Worm (Caenorhabditis elegans) whole organism, late embryonic: ENCODE results near the gene C38H2.3.

Source experiments
- C08G9.2 ChIP-seq: sonication (generic microtip); optimal IDR thresholded peaks from 2 replicates; lab custom pipeline; 2016; ENCODE audit warnings: mild to moderate bottlenecking, missing genetic modification characterization, moderate library complexity, missing compliant biosample characterization
- C38D4.7 ChIP-seq: fragments of 200-800 bp; sonication (Bioruptor generic); optimal IDR thresholded peaks from 2 replicates; lab custom pipeline; 2018; ENCODE audit warnings: mild to moderate bottlenecking, missing genetic modification characterization, moderate library complexity, missing compliant biosample characterization
- F13H6.1 ChIP-seq: sonication (generic microtip); optimal IDR thresholded peaks from 2 replicates; lab custom pipeline; 2016; ENCODE audit warnings: missing genetic modification characterization, missing compliant biosample characterization
- ceh-9 ChIP-seq: sonication (generic microtip); optimal IDR thresholded peaks from 2 replicates; lab custom pipeline; 2016; ENCODE audit warnings: mild to moderate bottlenecking, missing genetic modification characterization, inconsistent platforms, missing compliant biosample characterization
- fkh-6 ChIP-seq: sonication (generic microtip); optimal IDR thresholded peaks from 2 replicates; lab custom pipeline; 2016; ENCODE audit warnings: missing genetic modification characterization, missing compliant biosample characterization
- pag-3 ChIP-seq: sonication (generic microtip); optimal IDR thresholded peaks from 2 replicates; lab custom pipeline; 2016; ENCODE audit warnings: missing compliant biosample characterization, missing genetic modification characterization, borderline replicate concordance
- pha-4 ChIP-seq: fragments of 150-350 bp; optimal IDR thresholded peaks from 2 replicates; lab custom pipeline; 2018; ENCODE audit warnings: missing biosample characterization, missing genetic modification reagents, missing genetic modification characterization
- tbx-2 ChIP-seq: sonication (generic microtip); optimal IDR thresholded peaks from 2 replicates; lab custom pipeline; 2016; ENCODE audit warnings: missing genetic modification characterization, missing compliant biosample characterization

DNA sequence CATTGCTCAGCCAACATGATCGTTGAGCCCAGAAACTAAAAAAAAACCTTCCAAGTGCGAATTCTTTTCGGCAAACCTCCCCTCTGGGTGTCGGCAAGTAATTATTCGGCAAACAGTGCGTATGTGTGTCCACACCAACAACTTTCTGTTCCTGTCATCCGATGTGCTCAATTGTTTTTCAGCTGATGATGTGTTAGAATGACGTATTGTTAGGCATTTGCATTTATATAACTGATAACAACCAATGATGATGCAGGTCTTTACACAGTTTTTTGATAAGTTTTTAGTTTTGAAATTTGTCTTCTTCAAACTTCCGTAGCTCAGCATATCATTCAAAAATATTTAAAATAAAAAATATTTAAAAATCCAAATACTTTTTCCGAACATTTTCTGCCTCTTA, 7.5 kb downstream of the C38H2.3 start:
- TF ChIP-seq pha-4 (tag; lab: Kevin White, UChicago): no peak
- TF ChIP-seq fkh-6: no peak
- no peak for TF ChIP-seq C38D4.7
- TF ChIP-seq pag-3 (tag; lab: Kevin White, UChicago): no peak
- TF ChIP-seq C08G9.2: no peak
- no peak for TF ChIP-seq tbx-2 (tag; lab: Kevin White, UChicago)
- TF ChIP-seq F13H6.1 (tag; lab: Kevin White, UChicago): no peak
- TF ChIP-seq ceh-9 (tag; lab: Kevin White, UChicago): no peak
